Fruit fly (Drosophila melanogaster): ENCODE results near the gene CG14315.
A peak's percentile ranks its signal among the peaks of the same experiment; 100 is the strongest.

CG14315 gene

dm6 chr3R:18185385-18185784 lies 26.9 kb downstream of the CG14315 start, which contains the start of the genes Arp5 and CG7208 (continued):
- TF ChIP-seq CG42726 (GFP tag; IDR thresholded peaks at IDR 0.05; ENCODE audit: partially characterized antibody) (no peak), NFAT (GFP tag; IDR thresholded peaks at IDR 0.05) (peak; percentile 59), CG8089 (GFP tag; optimal IDR thresholded peaks at IDR 0.05) (no peak), CG18476 (GFP tag; optimal IDR thresholded peaks at IDR 0.05) (peak; percentile 63), CoRest (tag; optimal IDR thresholded peaks at IDR 0.05) (peak; percentile 86)

dm6 chr3R:18188702-18189125 lies 30.2 kb downstream of the CG14315 start, which contains the start of the genes CG12321 and MED17:
Gene CG12321, minus strand, starts transcription at chr3R:18188707.
Gene MED17, plus strand, starts transcription at chr3R:18189072.
- TF ChIP-seq lmd (GFP tag; IDR thresholded peaks at IDR 0.05) (peak; percentile 88), CG11560 (tag; IDR thresholded peaks at IDR 0.05) (peak; percentile 81), CG3838 (GFP tag; optimal IDR thresholded peaks at IDR 0.05) (peak; percentile 43), CG7928 (GFP tag; optimal IDR thresholded peaks at IDR 0.05) (peak; percentile 69), CG13424 (tag; optimal IDR thresholded peaks at IDR 0.05) (peak; percentile 87), Dfd (GFP tag; optimal IDR thresholded peaks at IDR 0.05) (no peak), fru (optimal IDR thresholded peaks at IDR 0.05) (no peak), sens (GFP tag) (peak; percentile 93), exex (tag; optimal IDR thresholded peaks at IDR 0.05) (peak; percentile 61), pum (GFP tag; optimal IDR thresholded peaks at IDR 0.05) (peak; percentile 31), cato (GFP tag; optimal IDR thresholded peaks at IDR 0.05; ENCODE audit: borderline replicate concordance) (peak; percentile 79), ham (GFP tag; IDR thresholded peaks at IDR 0.05) (no peak), CG17612 (GFP tag; IDR thresholded peaks at IDR 0.05) (peak; percentile 70), eyg (GFP tag; optimal IDR thresholded peaks at IDR 0.05) (no peak), ac (GFP tag; optimal IDR thresholded peaks at IDR 0.05) (peak; percentile 11), CG8388 (GFP tag; optimal IDR thresholded peaks at IDR 0.05) (peak; percentile 80), CG3163 (GFP tag; optimal IDR thresholded peaks at IDR 0.05) (peak; percentile 41), sima (GFP tag; optimal IDR thresholded peaks at IDR 0.05) (no peak), Hr3 (GFP tag; optimal IDR thresholded peaks at IDR 0.05) (peak; percentile 96), Drgx (GFP tag; IDR thresholded peaks at IDR 0.05) (peak; percentile 72), aop (GFP tag; IDR thresholded peaks at IDR 0.05) (no peak), CG31441 (GFP tag; IDR thresholded peaks at IDR 0.05) (peak; percentile 87), HLH4C (GFP tag; IDR thresholded peaks at IDR 0.05; ENCODE audit: partially characterized antibody) (no peak), CG2712 (tag; optimal IDR thresholded peaks at IDR 0.05) (peak; percentile 92), z (GFP tag; IDR thresholded peaks at IDR 0.05) (no peak), YL-1 (GFP tag; optimal IDR thresholded peaks at IDR 0.05) (peak; percentile 84), Taf1 (GFP tag; IDR thresholded peaks at IDR 0.05) (peak; percentile 59), CG2889 (GFP tag; IDR thresholded peaks at IDR 0.05) (peak; percentile 77), BEAF-32 (GFP tag; optimal IDR thresholded peaks at IDR 0.05) (peak; percentile 64), Atf6 (GFP tag; IDR thresholded peaks at IDR 0.05) (peak; percentile 82), crol (GFP tag; IDR thresholded peaks at IDR 0.05) (no peak; the same call in 1 of the 2 replicates), CG14965 (GFP tag; optimal IDR thresholded peaks at IDR 0.05; ENCODE audit: borderline replicate concordance) (no peak), Ets97D (GFP tag; optimal IDR thresholded peaks at IDR 0.05) (peak; percentile 55), Chrac-16 (GFP tag; optimal IDR thresholded peaks at IDR 0.05) (peak; percentile 92), jigr1 (GFP tag; IDR thresholded peaks at IDR 0.05) (peak; percentile 56; the same call in 1 of the 3 replicates), CG14441 (GFP tag; IDR thresholded peaks at IDR 0.05) (peak; percentile 82; the same call in 1 of the 2 replicates), hth (optimal IDR thresholded peaks at IDR 0.05) (no peak), CG33557 (GFP tag; optimal IDR thresholded peaks at IDR 0.05) (peak; percentile 72), CG7786 (GFP tag; optimal IDR thresholded peaks at IDR 0.05) (peak; percentile 56), CG30020 (tag; optimal IDR thresholded peaks at IDR 0.05) (peak; percentile 73), CG18764 (GFP tag; optimal IDR thresholded peaks at IDR 0.05) (peak; percentile 84), seq (GFP tag; IDR thresholded peaks at IDR 0.05) (peak; percentile 75), CG11085 (GFP tag; IDR thresholded peaks at IDR 0.05) (peak; percentile 92), Dad (GFP tag; optimal IDR thresholded peaks at IDR 0.05) (no peak), CG17186 (GFP tag; optimal IDR thresholded peaks at IDR 0.05) (peak; percentile 60), Dp (GFP tag; optimal IDR thresholded peaks at IDR 0.05) (peak; percentile 66)

Data from whole organism, embryonic.